Worm (Caenorhabditis elegans): Measurements from ENCODE around the gene ZC239.3.

DNA sequence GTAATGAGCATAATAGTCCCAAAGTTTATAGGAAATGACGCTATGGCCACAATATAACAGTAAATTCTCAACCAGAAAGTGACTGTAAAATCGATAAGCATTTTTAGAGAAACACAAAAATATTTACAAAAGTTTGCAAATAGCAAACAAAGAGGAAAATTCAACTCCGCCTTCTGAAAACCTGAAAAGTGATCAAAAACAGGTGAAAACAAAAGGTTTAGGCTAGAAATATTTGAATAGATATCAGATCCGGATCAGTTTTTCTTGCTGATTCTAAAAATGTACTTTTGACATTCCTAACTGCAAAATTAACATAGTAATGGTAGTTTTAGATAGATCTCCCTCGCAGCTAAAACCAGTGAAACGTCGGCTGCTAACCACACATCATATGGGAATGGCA is 16.9 kb upstream of the ZC239.3 start, which contains the start of gene sri-51:
- no peak for TF ChIP-seq ama-1 (optimal IDR thresholded peaks at IDR 0.05)
- TF ChIP-seq hnd-1 (tag; optimal IDR thresholded peaks at IDR 0.05), result no peak
- TF ChIP-seq tbx-11 (GFP tag; IDR thresholded peaks at IDR 0.05), result no peak
- no peak for TF ChIP-seq aly-1 (tag; optimal IDR thresholded peaks at IDR 0.05)
- no peak for TF ChIP-seq tbx-37 (GFP tag; conservative IDR thresholded peaks at IDR 0.05)
- TF ChIP-seq hmbx-1 (tag; optimal IDR thresholded peaks at IDR 0.05), result no peak
